Fruit fly (Drosophila melanogaster) whole organism, embryonic: ENCODE data around the gene Slu7.
A peak's percentile ranks its signal among the peaks of the same experiment; 100 is the strongest.

Source experiments
- ATbp ChIP-seq: fragments of 200-800 bp; sonication (Bioruptor generic); optimal IDR thresholded peaks from 2 replicates; lab custom pipeline; 2017; ENCODE audit warnings: missing biosample characterization, mild to moderate bottlenecking, missing genetic modification characterization, missing genetic modification reagents
- Ada2b ChIP-seq: fragments of 200-800 bp; sonication (Bioruptor generic); IDR thresholded peaks from 2 replicates; pipeline ENCODE4 v1.3.6; 2022; ENCODE audit warnings: missing biosample characterization, missing genetic modification characterization
- Asciz ChIP-seq: fragments of 200-800 bp; sonication (Bioruptor generic); optimal IDR thresholded peaks from 2 replicates; lab custom pipeline; 2017; ENCODE audit warnings: missing biosample characterization, mild to moderate bottlenecking, missing genetic modification characterization, missing genetic modification reagents
- Atf6 ChIP-seq: fragments of 200-800 bp; sonication (Bioruptor generic); IDR thresholded peaks from 2 replicates; pipeline ENCODE4 v1.3.6; 2022; ENCODE audit warnings: missing biosample characterization, missing genetic modification characterization
- BEAF-32 ChIP-seq: fragments of 200-800 bp; sonication (Bioruptor generic); optimal IDR thresholded peaks from 3 replicates; lab custom pipeline; 2017; ENCODE audit warnings: missing biosample characterization, missing genetic modification characterization, mild to moderate bottlenecking, moderate library complexity, missing genetic modification reagents
- CG10959 ChIP-seq: fragments of 200-800 bp; sonication (Bioruptor generic); IDR thresholded peaks from 2 replicates; pipeline ENCODE4 v1.3.6; 2022; ENCODE audit warnings: missing biosample characterization, missing genetic modification characterization
- CG11723 ChIP-seq: fragments of 200-800 bp; sonication (Bioruptor generic); optimal IDR thresholded peaks from 2 replicates; lab custom pipeline; 2017; ENCODE audit warnings: missing biosample characterization, mild to moderate bottlenecking, missing genetic modification characterization
- CG15073 ChIP-seq: fragments of 200-800 bp; sonication (Bioruptor generic); optimal IDR thresholded peaks from 2 replicates; lab custom pipeline; 2016; ENCODE audit warnings: missing biosample characterization, missing genetic modification characterization
- CG17328 ChIP-seq: fragments of 200-800 bp; sonication (Bioruptor generic); IDR thresholded peaks from 2 replicates; pipeline ENCODE4 v1.3.6; 2022; ENCODE audit warnings: missing biosample characterization, missing genetic modification characterization
- CG1792 ChIP-seq: fragments of 200-800 bp; sonication (Bioruptor generic); optimal IDR thresholded peaks from 2 replicates; lab custom pipeline; 2016; ENCODE audit warnings: missing biosample characterization, missing genetic modification characterization
- CG30403 ChIP-seq: fragments of 200-800 bp; sonication (Bioruptor generic); optimal IDR thresholded peaks from 3 replicates; lab custom pipeline; 2016; ENCODE audit warnings: missing biosample characterization, missing genetic modification characterization
- CG31365 ChIP-seq: fragments of 200-800 bp; sonication (Bioruptor generic); optimal IDR thresholded peaks from 2 replicates; lab custom pipeline; 2018; ENCODE audit warnings: missing biosample characterization, mild to moderate bottlenecking, missing genetic modification characterization
- CG33213 ChIP-seq: fragments of 200-800 bp; sonication (Bioruptor generic); optimal IDR thresholded peaks from 3 replicates; lab custom pipeline; 2016; ENCODE audit warnings: missing biosample characterization, missing genetic modification characterization
- CG3407 ChIP-seq: fragments of 200-800 bp; sonication (Bioruptor generic); optimal IDR thresholded peaks from 2 replicates; lab custom pipeline; 2018; ENCODE audit warnings: missing biosample characterization, mild to moderate bottlenecking, missing genetic modification characterization
- CG34224 ChIP-seq: fragments of 200-800 bp; sonication (Bioruptor generic); IDR thresholded peaks from 3 replicates; pipeline ENCODE4 v1.3.6; 2022; ENCODE audit warnings: missing biosample characterization, missing genetic modification characterization; ENCODE audit not compliant: partially characterized antibody
- CG3995 ChIP-seq: fragments of 200-800 bp; sonication (Bioruptor generic); optimal IDR thresholded peaks from 3 replicates; lab custom pipeline; 2016; ENCODE audit warnings: missing biosample characterization, missing genetic modification characterization
- CG4404 ChIP-seq: fragments of 200-800 bp; sonication (Bioruptor generic); IDR thresholded peaks from 2 replicates; pipeline ENCODE4 v1.3.6; 2022; ENCODE audit warnings: missing biosample characterization, missing genetic modification characterization
- CG4730 ChIP-seq: fragments of 200-800 bp; sonication (Bioruptor generic); IDR thresholded peaks from 2 replicates; pipeline ENCODE4 v1.3.6; 2022; ENCODE audit warnings: missing biosample characterization, missing genetic modification characterization
- CG4854 ChIP-seq: fragments of 200-800 bp; sonication (Bioruptor generic); optimal IDR thresholded peaks from 2 replicates; lab custom pipeline; 2016; ENCODE audit warnings: missing biosample characterization, missing genetic modification characterization, inconsistent platforms
- CG6689 ChIP-seq: fragments of 200-800 bp; sonication (Bioruptor generic); IDR thresholded peaks from 2 replicates; pipeline ENCODE4 v1.3.6; 2022; ENCODE audit warnings: missing biosample characterization, missing genetic modification characterization
- CG7357 ChIP-seq: fragments of 200-800 bp; sonication (Bioruptor generic); IDR thresholded peaks from 3 replicates; pipeline ENCODE4 v1.3.6; 2022; ENCODE audit warnings: missing biosample characterization, missing genetic modification characterization
- CG9932 ChIP-seq: fragments of 200-800 bp; sonication (Bioruptor generic); IDR thresholded peaks from 2 replicates; pipeline ENCODE4 v1.3.6; 2022; ENCODE audit warnings: missing biosample characterization, missing genetic modification characterization
- CoRest ChIP-seq: fragments of 200-800 bp; sonication (Bioruptor generic); optimal IDR thresholded peaks from 3 replicates; lab custom pipeline; 2018; ENCODE audit warnings: missing biosample characterization, mild to moderate bottlenecking, missing genetic modification characterization, moderate library complexity
- D19A ChIP-seq: fragments of 200-800 bp; optimal IDR thresholded peaks from 3 replicates; lab custom pipeline; 2019; ENCODE audit warnings: missing biosample characterization, mild to moderate bottlenecking, missing genetic modification characterization, moderate library complexity
- Dip2 ChIP-seq: fragments of 200-800 bp; sonication (Bioruptor generic); IDR thresholded peaks from 2 replicates; pipeline ENCODE4 v1.3.6; 2022; ENCODE audit warnings: missing biosample characterization, missing genetic modification characterization
- Doc3 ChIP-seq: fragments of 200-800 bp; sonication (Bioruptor generic); IDR thresholded peaks from 3 replicates; pipeline ENCODE4 v1.3.6; 2022; ENCODE audit warnings: missing biosample characterization, missing genetic modification characterization; ENCODE audit not compliant: partially characterized antibody
- Eip74EF ChIP-seq, 2 experiments: fragments of 200-800 bp in 1 of 2; fragments of >200 bp in 1 of 2; sonication (Bioruptor generic) in 1 of 2; optimal IDR thresholded peaks; 2 replicates each; lab custom pipeline; 2017 to 2019; ENCODE audit warnings: missing biosample characterization in 2 of 2, missing genetic modification characterization in 2 of 2, mild to moderate bottlenecking in 1 of 2, moderate library complexity in 1 of 2
- Gsc ChIP-seq: fragments of 200-800 bp; sonication (Bioruptor generic); IDR thresholded peaks from 2 replicates; pipeline ENCODE4 v1.3.6; 2022; ENCODE audit warnings: missing biosample characterization, missing genetic modification characterization
- Hey ChIP-seq: fragments of 200-800 bp; sonication (Bioruptor generic); optimal IDR thresholded peaks from 3 replicates; lab custom pipeline; 2018; ENCODE audit warnings: missing biosample characterization, mild to moderate bottlenecking, missing genetic modification characterization
- Lim3 ChIP-seq: fragments of 200-800 bp; sonication (Bioruptor generic); IDR thresholded peaks from 2 replicates; pipeline ENCODE4 v1.3.6; 2022; ENCODE audit warnings: missing biosample characterization, missing genetic modification characterization
- Nf-YA ChIP-seq: fragments of 200-800 bp; sonication (Bioruptor generic); IDR thresholded peaks from 2 replicates; pipeline ENCODE4 v1.3.6; 2022; ENCODE audit warnings: missing biosample characterization, missing genetic modification characterization
- Oaz ChIP-seq: fragments of 200-800 bp; sonication (Bioruptor generic); IDR thresholded peaks from 2 replicates; pipeline ENCODE4 v1.3.6; 2022; ENCODE audit warnings: missing biosample characterization, missing genetic modification characterization
- Optix ChIP-seq: fragments of 200-800 bp; sonication (Bioruptor generic); IDR thresholded peaks from 3 replicates; pipeline ENCODE4 v1.3.6; 2022; ENCODE audit warnings: missing biosample characterization, missing genetic modification characterization
- Trl ChIP-seq, 3 experiments: fragments of >200 bp in 2 of 3; fragments of 200-800 bp in 1 of 3; sonication (Bioruptor generic) in 1 of 3; optimal IDR thresholded peaks; 2 replicates in 1 of 3; 3 replicates in 2 of 3; lab custom pipeline; 2016 to 2017; ENCODE audit warnings: missing biosample characterization in 1 of 3, missing genetic modification characterization in 1 of 3
- ara ChIP-seq: fragments of 200-800 bp; sonication (Bioruptor generic); IDR thresholded peaks from 2 replicates; pipeline ENCODE4 v1.3.6; 2022; ENCODE audit warnings: missing biosample characterization, missing genetic modification characterization
- bcd ChIP-seq: fragments of 200-800 bp; sonication (Bioruptor generic); optimal IDR thresholded peaks from 2 replicates; lab custom pipeline; 2017; ENCODE audit warnings: missing biosample characterization, mild to moderate bottlenecking, missing genetic modification characterization
- chinmo ChIP-seq: fragments of 200-800 bp; sonication (Bioruptor generic); IDR thresholded peaks from 4 replicates; pipeline ENCODE4 v1.3.6; 2022; ENCODE audit warnings: missing biosample characterization, missing genetic modification characterization; ENCODE audit not compliant: partially characterized antibody
- chm ChIP-seq: fragments of 200-800 bp; sonication (Bioruptor generic); IDR thresholded peaks from 2 replicates; pipeline ENCODE4 v1.3.6; 2022; ENCODE audit warnings: missing biosample characterization, missing genetic modification characterization
- dimm ChIP-seq: fragments of 200-800 bp; sonication (Bioruptor generic); IDR thresholded peaks from 2 replicates; pipeline ENCODE4 v1.3.6; 2022; ENCODE audit warnings: missing biosample characterization, missing genetic modification characterization
- eve ChIP-seq, 2 experiments: fragments of >200 bp; optimal IDR thresholded peaks; 2 replicates each; lab custom pipeline; 2017; ENCODE audit warnings: missing biosample characterization in 2 of 2, missing genetic modification characterization in 2 of 2
- exex ChIP-seq: fragments of 200-800 bp; sonication (Bioruptor generic); optimal IDR thresholded peaks from 4 replicates; lab custom pipeline; 2018; ENCODE audit warnings: missing biosample characterization, mild to moderate bottlenecking, missing genetic modification characterization, moderate library complexity
- fd96Cb ChIP-seq: fragments of 200-800 bp; sonication (Bioruptor generic); optimal IDR thresholded peaks from 2 replicates; lab custom pipeline; 2018; ENCODE audit warnings: missing biosample characterization, mild to moderate bottlenecking, missing genetic modification characterization, moderate library complexity
- gt ChIP-seq: fragments of 200-800 bp; sonication (Bioruptor generic); IDR thresholded peaks from 2 replicates; pipeline ENCODE4 v1.3.6; 2022; ENCODE audit warnings: missing biosample characterization, missing genetic modification characterization
- inv ChIP-seq: fragments of 200-800 bp; sonication (Bioruptor generic); IDR thresholded peaks from 2 replicates; pipeline ENCODE4 v1.3.6; 2022; ENCODE audit warnings: missing biosample characterization, missing genetic modification characterization; ENCODE audit not compliant: partially characterized antibody
- kni ChIP-seq: fragments of 200-800 bp; sonication (Bioruptor generic); optimal IDR thresholded peaks from 3 replicates; lab custom pipeline; 2017; ENCODE audit warnings: mild to moderate bottlenecking, missing biosample characterization, missing genetic modification reagents, missing genetic modification characterization
- odd ChIP-seq: fragments of 200-800 bp; sonication (Bioruptor generic); optimal IDR thresholded peaks from 2 replicates; lab custom pipeline; 2017; ENCODE audit warnings: missing biosample characterization, mild to moderate bottlenecking, missing genetic modification characterization
- stc ChIP-seq: fragments of 200-800 bp; sonication (Bioruptor generic); IDR thresholded peaks from 2 replicates; pipeline ENCODE4 v1.3.6; 2022; ENCODE audit warnings: missing biosample characterization, missing genetic modification characterization
- zen2 ChIP-seq: fragments of 200-800 bp; sonication (Bioruptor generic); IDR thresholded peaks from 3 replicates; pipeline ENCODE4 v1.3.6; 2022; ENCODE audit warnings: missing biosample characterization, missing genetic modification characterization; ENCODE audit not compliant: partially characterized antibody
- zf30C ChIP-seq: fragments of 200-800 bp; sonication (Bioruptor generic); optimal IDR thresholded peaks from 3 replicates; lab custom pipeline; 2018; ENCODE audit warnings: missing biosample characterization, mild to moderate bottlenecking, missing genetic modification characterization

Slu7 gene

dm6 chr3R:29068430-29069207, 29.7 kb upstream of the Slu7 start:
- TF ChIP-seq CG17328 (GFP tag; lab: Robert Waterston, UW): no peak
- peak; percentile 55 for TF ChIP-seq CG6689 (GFP tag; lab: Robert Waterston, UW)
- no peak for TF ChIP-seq kni (GFP tag; lab: Kevin White, UChicago)
- peak; percentile 19 for TF ChIP-seq odd (GFP tag; lab: Kevin White, UChicago)
- no peak for TF ChIP-seq CG3407 (GFP tag; lab: Kevin White, UChicago)
- TF ChIP-seq Atf6 (GFP tag; lab: Robert Waterston, UW): 0 out of 2 replicates have a peak, but pooled peaks have one; percentile 30
- TF ChIP-seq Lim3 (GFP tag; lab: Robert Waterston, UW): no peak
- no peak for TF ChIP-seq inv (GFP tag; lab: Robert Waterston, UW)
- no peak for TF ChIP-seq CG10959 (GFP tag; lab: Robert Waterston, UW)
- TF ChIP-seq Oaz (GFP tag; lab: Robert Waterston, UW): no peak
- no peak for TF ChIP-seq Dip2 (GFP tag; lab: Robert Waterston, UW)
- no peak for TF ChIP-seq gt
- peak; percentile 14 for TF ChIP-seq exex (tag; lab: Kevin White, UChicago)
- TF ChIP-seq dimm (GFP tag; lab: Robert Waterston, UW): no peak
- no peak for TF ChIP-seq CG4854 (GFP tag; lab: Kevin White, UChicago)
- TF ChIP-seq CG4404 (GFP tag; lab: Robert Waterston, UW): 0 out of 2 replicates have a peak, but pooled peaks have one; percentile 31
- TF ChIP-seq CG1792 (GFP tag; lab: Kevin White, UChicago): no peak
- no peak for TF ChIP-seq CG34224 (GFP tag; lab: Robert Waterston, UW)
- TF ChIP-seq stc (GFP tag; lab: Robert Waterston, UW): peak; percentile 60; the same call in 1 of the 2 replicates
- TF ChIP-seq chinmo (GFP tag; lab: Robert Waterston, UW): no peak
- TF ChIP-seq Ada2b (GFP tag; lab: Robert Waterston, UW): peak; percentile 50
- TF ChIP-seq zen2: no peak
- TF ChIP-seq zf30C: no peak
- TF ChIP-seq ATbp (GFP tag; lab: Kevin White, UChicago): peak; percentile 38
- 0 out of 2 replicates have a peak, but pooled peaks have one; percentile 18 for TF ChIP-seq CG9932
- no peak; the same call in 1 of the 2 replicates for TF ChIP-seq chm (GFP tag; lab: Robert Waterston, UW)
- TF ChIP-seq bcd (GFP tag; lab: Kevin White, UChicago): peak; percentile 53
- no peak for TF ChIP-seq CG33213 (GFP tag; lab: Kevin White, UChicago)
- TF ChIP-seq CG3995 (GFP tag; lab: Kevin White, UChicago): no peak
- no peak for TF ChIP-seq CG11723 (GFP tag; lab: Kevin White, UChicago)
- peak; percentile 40 for TF ChIP-seq CoRest (tag; lab: Kevin White, UChicago)
- peak; percentile 29; the same call in 1 of the 3 replicates for TF ChIP-seq CG7357 (GFP tag; lab: Robert Waterston, UW)
- TF ChIP-seq ara: peak; percentile 51; the same call in 1 of the 2 replicates
- TF ChIP-seq CG30403: peak; percentile 34
- TF ChIP-seq Asciz: no peak
- TF ChIP-seq D19A (tag; lab: Kevin White, UChicago): peak; percentile 37
- TF ChIP-seq CG4730 (GFP tag; lab: Robert Waterston, UW): peak; percentile 45; the same call in 1 of the 2 replicates
- no peak for TF ChIP-seq Nf-YA (GFP tag; lab: Robert Waterston, UW)
- no peak for TF ChIP-seq Gsc (GFP tag; lab: Robert Waterston, UW)
- TF ChIP-seq Hey (tag; lab: Kevin White, UChicago): no peak
- TF ChIP-seq Trl (optimal IDR thresholded peaks at IDR 0.05; lab: Kevin White, UChicago): no peak
- TF ChIP-seq Trl (GFP tag; optimal IDR thresholded peaks at IDR 0.05; lab: Kevin White, UChicago): no peak
- TF ChIP-seq eve (GFP tag; optimal IDR thresholded peaks at IDR 0.05; lab: Kevin White, UChicago): no peak
- TF ChIP-seq fd96Cb: peak; percentile 17
- no peak for TF ChIP-seq CG15073 (GFP tag; lab: Kevin White, UChicago)
- no peak for TF ChIP-seq Optix
- peak; percentile 18 for TF ChIP-seq CG31365 (tag; lab: Kevin White, UChicago)
- no peak for TF ChIP-seq Eip74EF (GFP tag; optimal IDR thresholded peaks at IDR 0.05; lab: Kevin White, UChicago)
- no peak for TF ChIP-seq BEAF-32 (GFP tag; lab: Kevin White, UChicago)
- TF ChIP-seq Doc3: no peak
